Worm (Caenorhabditis elegans) whole organism, young adult: Measurements from ENCODE around the gene cnc-6.

Experiments
- B0019.2 ChIP-seq: fragments of 200-800 bp; sonication (Bioruptor generic); conservative IDR thresholded peaks from 2 replicates; pipeline ENCODE4 v1.3.6; 2022; ENCODE audit warnings: missing genetic modification reagents, missing genetic modification characterization, missing compliant biosample characterization
- B0336.3 ChIP-seq: fragments of 200-800 bp; sonication (Bioruptor generic); IDR thresholded peaks from 2 replicates; pipeline ENCODE4 v1.3.6; 2022; ENCODE audit warnings: missing genetic modification characterization, missing compliant biosample characterization
- F10E7.11 ChIP-seq: sonication (generic microtip); optimal IDR thresholded peaks from 2 replicates; lab custom pipeline; 2017; ENCODE audit warnings: mild to moderate bottlenecking, missing genetic modification characterization, moderate library complexity, missing compliant biosample characterization
- F22D6.2 ChIP-seq: sonication (generic microtip); optimal IDR thresholded peaks from 2 replicates; lab custom pipeline; 2016; ENCODE audit warnings: mild to moderate bottlenecking, missing genetic modification characterization, missing compliant biosample characterization
- F33H1.4 ChIP-seq: fragments of 200-800 bp; sonication (Bioruptor generic); IDR thresholded peaks from 2 replicates; pipeline ENCODE4 v1.3.6; 2022; ENCODE audit warnings: missing genetic modification reagents, missing genetic modification characterization, missing compliant biosample characterization
- F55B11.4 ChIP-seq: sonication (generic microtip); optimal IDR thresholded peaks from 2 replicates; lab custom pipeline; 2016; ENCODE audit warnings: missing compliant biosample characterization, missing genetic modification characterization, borderline replicate concordance; ENCODE audit not compliant: insufficient read depth
- F57A8.1 ChIP-seq: fragments of 200-800 bp; sonication (Bioruptor generic); optimal IDR thresholded peaks from 2 replicates; lab custom pipeline; 2018; ENCODE audit warnings: mild to moderate bottlenecking, missing genetic modification characterization, moderate library complexity, missing compliant biosample characterization
- T07F8.4 ChIP-seq: sonication (generic microtip); optimal IDR thresholded peaks from 2 replicates; lab custom pipeline; 2016; ENCODE audit warnings: mild to moderate bottlenecking, missing genetic modification characterization, moderate library complexity, missing compliant biosample characterization
- T26A5.8 ChIP-seq: sonication (generic microtip); optimal IDR thresholded peaks from 2 replicates; lab custom pipeline; 2016; ENCODE audit warnings: missing genetic modification characterization, missing compliant biosample characterization
- Y79H2A.3 ChIP-seq: fragments of 200-800 bp; sonication (Bioruptor generic); conservative IDR thresholded peaks from 2 replicates; pipeline ENCODE4 v1.3.6; 2022; ENCODE audit warnings: missing genetic modification reagents, missing genetic modification characterization, missing compliant biosample characterization
- Y95B8A.8 ChIP-seq: fragments of 200-800 bp; sonication (Bioruptor generic); IDR thresholded peaks from 2 replicates; pipeline ENCODE4 v1.3.6; 2022; ENCODE audit warnings: missing genetic modification reagents, missing genetic modification characterization, missing compliant biosample characterization
- akir-1 ChIP-seq: fragments of 200-800 bp; sonication (Bioruptor generic); optimal IDR thresholded peaks from 2 replicates; lab custom pipeline; 2018; ENCODE audit warnings: mild to moderate bottlenecking, missing genetic modification characterization, moderate library complexity, missing compliant biosample characterization
- aptf-2 ChIP-seq: fragments of 200-800 bp; sonication (Bioruptor generic); conservative IDR thresholded peaks from 2 replicates; pipeline ENCODE4 v1.3.6; 2022; ENCODE audit warnings: missing genetic modification reagents, missing genetic modification characterization, missing compliant biosample characterization
- ccch-3 ChIP-seq: fragments of 200-800 bp; sonication (Bioruptor generic); optimal IDR thresholded peaks from 2 replicates; lab custom pipeline; 2018; ENCODE audit warnings: mild to moderate bottlenecking, missing genetic modification characterization, missing compliant biosample characterization
- cebp-1 ChIP-seq, 2 experiments: fragments of 200-800 bp in 1 of 2; sonication (Bioruptor generic) in 1 of 2; sonication (generic microtip) in 1 of 2; IDR thresholded peaks in 1 of 2; optimal IDR thresholded peaks in 1 of 2; 2 replicates each; pipeline versions ENCODE4 v1.3.6 to Lab custom; 2017 to 2022; ENCODE audit warnings: missing compliant biosample characterization in 2 of 2, missing genetic modification characterization in 2 of 2, mild to moderate bottlenecking in 1 of 2, missing genetic modification reagents in 1 of 2, moderate library complexity in 1 of 2
- ceh-40 ChIP-seq: fragments of 200-800 bp; sonication (Bioruptor generic); IDR thresholded peaks from 2 replicates; pipeline ENCODE4 v1.3.6; 2022; ENCODE audit warnings: missing genetic modification characterization, missing compliant biosample characterization
- dpff-1 ChIP-seq: sonication (generic microtip); optimal IDR thresholded peaks from 2 replicates; lab custom pipeline; 2017; ENCODE audit warnings: mild to moderate bottlenecking, missing genetic modification characterization, missing compliant biosample characterization
- dpl-1 ChIP-seq: fragments of 150-350 bp; optimal IDR thresholded peaks from 2 replicates; lab custom pipeline; 2014; ENCODE audit warnings: missing biosample characterization, missing genetic modification reagents, missing genetic modification characterization
- efl-1 ChIP-seq: fragments of 150-350 bp; optimal IDR thresholded peaks from 2 replicates; lab custom pipeline; 2014; ENCODE audit warnings: missing biosample characterization, missing genetic modification reagents, missing genetic modification characterization
- hlh-26 ChIP-seq: fragments of 200-800 bp; sonication (Bioruptor generic); conservative IDR thresholded peaks from 2 replicates; pipeline ENCODE4 v1.3.6; 2022; ENCODE audit warnings: missing genetic modification reagents, missing genetic modification characterization, missing compliant biosample characterization
- hrde-1 ChIP-seq: sonication (generic microtip); optimal IDR thresholded peaks from 2 replicates; lab custom pipeline; 2016; ENCODE audit warnings: missing genetic modification characterization, mild to moderate bottlenecking, missing compliant biosample characterization, moderate library complexity, missing genotype, missing genetic modification reagents, borderline replicate concordance
- let-526 ChIP-seq: fragments of 200-800 bp; sonication (Bioruptor generic); IDR thresholded peaks from 2 replicates; pipeline ENCODE4 v1.3.6; 2022; ENCODE audit warnings: missing genetic modification reagents, missing genetic modification characterization, missing compliant biosample characterization
- lin-26 ChIP-seq: fragments of 200-800 bp; sonication (Bioruptor generic); IDR thresholded peaks from 2 replicates; pipeline ENCODE4 v1.3.6; 2022; ENCODE audit warnings: missing genetic modification reagents, missing genetic modification characterization, missing compliant biosample characterization
- lin-35 ChIP-seq, 3 experiments: fragments of 150-350 bp in 2 of 3; sonication (generic microtip) in 1 of 3; optimal IDR thresholded peaks; 2 replicates each; lab custom pipeline; 2014 to 2018; ENCODE audit warnings: missing biosample characterization in 3 of 3, missing genetic modification characterization in 3 of 3, missing genetic modification reagents in 3 of 3
- lin-54 ChIP-seq: fragments of 200-800 bp; sonication (Bioruptor generic); optimal IDR thresholded peaks from 2 replicates; lab custom pipeline; 2018; ENCODE audit warnings: mild to moderate bottlenecking, missing genetic modification characterization, missing compliant biosample characterization
- lsl-1 ChIP-seq: fragments of 200-800 bp; sonication (Bioruptor generic); optimal IDR thresholded peaks from 2 replicates; lab custom pipeline; 2018; ENCODE audit warnings: mild to moderate bottlenecking, missing genetic modification characterization, moderate library complexity, missing compliant biosample characterization
- lsy-27 ChIP-seq: sonication (generic microtip); optimal IDR thresholded peaks from 2 replicates; lab custom pipeline; 2017; ENCODE audit warnings: missing genetic modification characterization, mild to moderate bottlenecking, missing compliant biosample characterization, antibody characterized with exemption, missing genotype, borderline replicate concordance; ENCODE audit not compliant: insufficient read depth
- mel-28 ChIP-seq: sonication (generic microtip); optimal IDR thresholded peaks from 2 replicates; lab custom pipeline; 2016; ENCODE audit warnings: borderline replicate concordance, mild to moderate bottlenecking, missing genetic modification characterization, missing compliant biosample characterization
- nfya-1 ChIP-seq: sonication (generic microtip); optimal IDR thresholded peaks from 2 replicates; lab custom pipeline; 2017; ENCODE audit warnings: antibody characterized with exemption, missing compliant biosample characterization, missing genetic modification characterization, borderline replicate concordance; ENCODE audit not compliant: insufficient read depth
- nhr-120 ChIP-seq: fragments of 200-800 bp; sonication (Bioruptor generic); IDR thresholded peaks from 2 replicates; pipeline ENCODE4 v1.3.6; 2022; ENCODE audit warnings: missing genetic modification characterization, missing compliant biosample characterization
- nhr-80 ChIP-seq: sonication (generic microtip); optimal IDR thresholded peaks from 2 replicates; lab custom pipeline; 2016; ENCODE audit warnings: missing genetic modification characterization, missing compliant biosample characterization
- nhr-90 ChIP-seq: sonication (generic microtip); optimal IDR thresholded peaks from 2 replicates; lab custom pipeline; 2016; ENCODE audit warnings: missing genotype, mild to moderate bottlenecking, missing genetic modification characterization, missing compliant biosample characterization
- pha-4 ChIP-seq: fragments of 150-350 bp; sonication (generic microtip); optimal IDR thresholded peaks from 2 replicates; lab custom pipeline; 2014; ENCODE audit warnings: missing biosample characterization, missing genetic modification reagents, missing genetic modification characterization
- rcor-1 ChIP-seq: fragments of 200-800 bp; sonication (Bioruptor generic); IDR thresholded peaks from 2 replicates; pipeline ENCODE4 v1.3.6; 2022; ENCODE audit warnings: missing genetic modification reagents, missing genetic modification characterization, missing compliant biosample characterization
- snpc-1.1 ChIP-seq: sonication (generic microtip); optimal IDR thresholded peaks from 2 replicates; lab custom pipeline; 2017; ENCODE audit warnings: missing genetic modification characterization, mild to moderate bottlenecking, missing compliant biosample characterization, antibody characterized with exemption, moderate library complexity, missing genotype, missing genetic modification reagents; ENCODE audit not compliant: insufficient read depth
- tbx-9 ChIP-seq: sonication (generic microtip); optimal IDR thresholded peaks from 2 replicates; lab custom pipeline; 2016; ENCODE audit warnings: borderline replicate concordance, missing genetic modification characterization, inconsistent platforms, missing compliant biosample characterization
- unc-130 ChIP-seq: sonication (generic microtip); optimal IDR thresholded peaks from 2 replicates; lab custom pipeline; 2016; ENCODE audit warnings: missing genetic modification reagents, missing genetic modification characterization, missing compliant biosample characterization
- zfh-2 ChIP-seq: fragments of 200-800 bp; sonication (Bioruptor generic); conservative IDR thresholded peaks from 2 replicates; pipeline ENCODE4 v1.3.6; 2022; ENCODE audit warnings: missing genetic modification reagents, missing genetic modification characterization, missing compliant biosample characterization

The cnc-6 gene

DNA sequence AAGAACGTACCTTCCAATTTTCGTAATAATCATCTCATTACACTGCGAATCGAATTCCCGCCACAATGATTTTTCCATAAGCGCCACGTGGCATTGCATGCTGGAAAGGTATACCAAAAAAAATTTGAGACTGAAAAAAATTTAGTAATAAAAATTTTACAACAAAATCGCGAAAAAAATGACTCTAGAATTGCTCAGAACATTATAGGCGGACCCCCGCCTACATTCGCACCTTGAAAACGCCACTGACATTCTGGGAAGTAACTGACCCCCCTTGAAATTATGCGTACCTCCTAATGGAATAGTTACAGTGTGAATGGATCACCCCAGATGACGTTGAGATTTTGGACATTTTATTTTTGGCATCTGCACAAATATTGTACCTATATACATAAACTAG lies 6.7 kb downstream of the cnc-6 start, which contains the start of gene tbx-43 (continued):
- no peak for TF ChIP-seq nhr-90

DNA sequence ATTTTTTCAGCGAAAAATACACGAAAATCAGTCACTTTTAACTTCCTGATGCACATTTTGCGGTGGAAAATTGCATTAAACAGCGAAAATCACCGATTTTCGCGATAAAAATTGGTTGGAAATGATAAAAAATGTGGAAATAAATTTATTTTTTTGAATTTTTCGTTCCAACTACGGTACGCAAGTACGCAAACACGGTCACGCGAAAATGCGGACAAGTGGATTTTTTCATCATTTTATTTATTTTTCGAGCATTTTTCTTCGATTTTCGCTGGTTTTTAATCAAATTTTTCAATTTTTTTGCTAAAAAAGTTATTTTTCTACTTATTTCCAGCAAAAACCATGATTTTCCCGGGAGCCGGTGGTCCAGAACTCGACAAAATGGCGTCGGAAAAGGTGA lies 14.1 kb downstream of the cnc-6 start, which contains the start of gene Y39A3CL.3:
Y39A3CL.3 (plus strand) TSS at position 335 of the 400 bp plus-strand sequence.
- TF ChIP-seq mel-28 (tag; lab: Kevin White, UChicago) (no peak), ceh-40 (GFP tag; lab: Robert Waterston, UW) (no peak), rcor-1 (GFP tag; lab: Robert Waterston, UW) (no peak), akir-1 (GFP tag; lab: Kevin White, UChicago) (no peak), B0019.2 (GFP tag; lab: Robert Waterston, UW) (no peak), let-526 (no peak), lin-35 (GFP tag; optimal IDR thresholded peaks at IDR 0.05; lab: Kevin White, UChicago) (no peak), tbx-9 (tag; lab: Kevin White, UChicago) (no peak), dpl-1 (no peak), F55B11.4 (tag; lab: Kevin White, UChicago) (no peak), pha-4 (tag; lab: Kevin White, UChicago) (no peak), nfya-1 (tag; lab: Kevin White, UChicago) (no peak), efl-1 (peak; percentile 26), dpff-1 (no peak), nhr-120 (GFP tag; lab: Robert Waterston, UW) (no peak), zfh-2 (GFP tag; lab: Robert Waterston, UW) (no peak), T07F8.4 (tag; lab: Kevin White, UChicago) (no peak), unc-130 (GFP tag; lab: Kevin White, UChicago) (no peak), snpc-1.1 (tag; lab: Kevin White, UChicago) (no peak), lin-54 (peak; percentile 35), Y79H2A.3 (GFP tag; lab: Robert Waterston, UW) (no peak), lsl-1 (GFP tag; lab: Kevin White, UChicago) (peak; percentile 62), F57A8.1 (GFP tag; lab: Kevin White, UChicago) (no peak), F10E7.11 (tag; lab: Kevin White, UChicago) (no peak), lsy-27 (tag; lab: Kevin White, UChicago) (no peak), hlh-26 (GFP tag; lab: Robert Waterston, UW) (no peak), F33H1.4 (GFP tag; lab: Robert Waterston, UW) (no peak)

DNA sequence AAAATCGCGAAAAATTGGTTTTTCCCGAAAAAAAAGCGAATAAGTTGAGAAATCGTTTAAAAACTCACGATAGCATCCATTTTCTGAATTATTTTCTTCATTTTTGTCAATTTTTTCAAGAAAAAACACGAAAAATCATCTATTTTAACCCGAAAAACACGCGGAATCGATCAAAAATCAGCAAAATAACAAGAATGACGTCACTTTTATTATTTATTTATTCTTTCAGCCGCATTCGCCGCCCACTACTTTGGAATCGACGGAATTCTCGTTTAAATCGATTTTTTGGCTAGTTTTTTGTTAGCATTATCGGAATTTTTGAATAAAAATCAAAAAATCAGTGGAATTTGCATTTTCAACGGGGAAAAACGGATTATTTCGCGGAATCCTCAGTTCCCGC lies 14.6 kb downstream of the cnc-6 start, which contains the start of gene Y39A3CL.4:
Y39A3CL.4 (minus strand) TSS at position 101 of the 400 bp plus-strand sequence.
- TF ChIP-seq ccch-3 (GFP tag; lab: Kevin White, UChicago) (no peak), nfya-1 (tag; lab: Kevin White, UChicago) (no peak), cebp-1 (GFP tag; IDR thresholded peaks at IDR 0.05; lab: Robert Waterston, UW) (no peak), cebp-1 (tag; optimal IDR thresholded peaks at IDR 0.05; lab: Kevin White, UChicago) (no peak), Y95B8A.8 (GFP tag; lab: Robert Waterston, UW) (no peak), snpc-1.1 (tag; lab: Kevin White, UChicago) (no peak), hrde-1 (tag; lab: Kevin White, UChicago) (no peak), aptf-2 (GFP tag; lab: Robert Waterston, UW) (no peak), F57A8.1 (GFP tag; lab: Kevin White, UChicago) (no peak), B0336.3 (GFP tag; lab: Robert Waterston, UW) (no peak), F22D6.2 (tag; lab: Kevin White, UChicago) (no peak), nhr-80 (no peak), T26A5.8 (tag; lab: Kevin White, UChicago) (no peak), lin-54 (no peak), lin-26 (GFP tag; lab: Robert Waterston, UW) (no peak)
